Worm (Caenorhabditis elegans) whole organism, L4/young adult: ENCODE results near the gene F13B6.3.

Source experiments
- W03F9.2 ChIP-seq: fragments of 150-350 bp; optimal IDR thresholded peaks from 2 replicates; lab custom pipeline; 2014; ENCODE audit warnings: missing biosample characterization, missing genetic modification characterization
- dao-5 ChIP-seq: sonication (generic microtip); optimal IDR thresholded peaks from 2 replicates; lab custom pipeline; 2016; ENCODE audit warnings: missing genotype, missing genetic modification characterization, moderate library complexity, missing compliant biosample characterization
- him-1 ChIP-seq: sonication (generic microtip); optimal IDR thresholded peaks from 2 replicates; lab custom pipeline; 2016; ENCODE audit warnings: missing genotype, missing genetic modification reagents, missing genetic modification characterization, missing compliant biosample characterization

The F13B6.3 gene

ce11 chrIV:7424198-7424597, 41.6 kb downstream of the F13B6.3 start, which contains the start of gene unc-82:
Gene unc-82, plus strand, starts transcription at chrIV:7424498.
- TF ChIP-seq him-1 (tag; lab: Kevin White, UChicago) (no peak), W03F9.2 (tag; lab: Kevin White, UChicago) (no peak), dao-5 (tag; lab: Kevin White, UChicago) (no peak)

ce11 chrIV:7420913-7421312, 44.8 kb downstream of the F13B6.3 start, which contains the start of gene srtx-1:
Gene srtx-1, plus strand, starts transcription at chrIV:7421213.
- no peak for TF ChIP-seq dao-5 (tag; lab: Kevin White, UChicago)
- TF ChIP-seq W03F9.2 (tag; lab: Kevin White, UChicago): no peak
- no peak for TF ChIP-seq him-1 (tag; lab: Kevin White, UChicago)

ce11 chrIV:7418818-7419217, 46.9 kb downstream of the F13B6.3 start, which contains the start of gene B0496.6:
Gene B0496.6, plus strand, starts transcription at chrIV:7419118.
- TF ChIP-seq him-1 (tag; lab: Kevin White, UChicago) (no peak), dao-5 (tag; lab: Kevin White, UChicago) (no peak), W03F9.2 (tag; lab: Kevin White, UChicago) (no peak)

DNA sequence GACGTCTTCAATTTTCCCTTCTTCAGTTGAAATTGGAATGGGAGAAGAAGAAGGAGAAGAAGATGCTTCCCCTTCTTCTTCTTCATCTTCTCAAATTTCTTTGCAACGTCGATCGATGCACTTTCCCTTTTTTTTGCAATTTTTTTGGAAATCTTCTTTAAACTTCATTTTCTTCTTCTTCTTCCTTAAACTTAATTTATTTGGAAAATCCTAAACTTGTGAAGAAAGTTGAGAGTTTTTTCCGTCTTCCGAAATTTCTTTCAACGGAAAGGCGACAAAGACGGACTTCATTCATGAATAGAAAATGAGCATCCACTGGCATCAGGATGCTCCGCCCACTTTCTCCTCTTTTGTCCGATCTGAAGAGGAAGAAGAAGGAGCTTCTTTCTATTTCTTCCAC, 51.6 kb downstream of the F13B6.3 start:
- TF ChIP-seq dao-5 (tag; lab: Kevin White, UChicago): no peak
- no peak for TF ChIP-seq W03F9.2 (tag; lab: Kevin White, UChicago)
- TF ChIP-seq him-1 (tag; lab: Kevin White, UChicago): no peak

ce11 chrIV:7413573-7413972, 52.2 kb downstream of the F13B6.3 start:
- TF ChIP-seq him-1 (tag; lab: Kevin White, UChicago) (no peak), W03F9.2 (tag; lab: Kevin White, UChicago) (no peak), dao-5 (tag; lab: Kevin White, UChicago) (no peak)
